Fruit fly (Drosophila melanogaster): ENCODE results near the gene Rala.

dm6 chrX:3688576-3688975 lies 30.9 kb downstream of the Rala start:
- TF ChIP-seq wek (GFP tag; optimal IDR thresholded peaks at IDR 0.05) (no peak), luna (GFP tag; optimal IDR thresholded peaks at IDR 0.05) (no peak), schlank (tag; optimal IDR thresholded peaks at IDR 0.05) (no peak), CG16863 (GFP tag; optimal IDR thresholded peaks at IDR 0.05) (no peak), Nf-YA (GFP tag; IDR thresholded peaks at IDR 0.05) (no peak), psq (GFP tag; optimal IDR thresholded peaks at IDR 0.05) (no peak), rib (GFP tag; IDR thresholded peaks at IDR 0.05) (no peak), pan (optimal IDR thresholded peaks at IDR 0.05) (no peak), pan (GFP tag; optimal IDR thresholded peaks at IDR 0.05 in 1 of 2, IDR thresholded peaks at IDR 0.05 in 1 of 2) (no peak), Chrac-16 (GFP tag; optimal IDR thresholded peaks at IDR 0.05) (no peak)
